Worm (Caenorhabditis elegans) whole organism, young adult: Measurements from ENCODE around the gene kxd-1.

Source experiments
- B0035.1 ChIP-seq: sonication (generic microtip); optimal IDR thresholded peaks from 2 replicates; lab custom pipeline; 2016; ENCODE audit warnings: missing genetic modification characterization, mild to moderate bottlenecking, missing compliant biosample characterization, missing genotype, missing genetic modification reagents
- F23B12.7 ChIP-seq: sonication (generic microtip); optimal IDR thresholded peaks from 2 replicates; lab custom pipeline; 2017; ENCODE audit warnings: missing genetic modification characterization, mild to moderate bottlenecking, missing compliant biosample characterization, antibody characterized with exemption, moderate library complexity; ENCODE audit not compliant: insufficient read depth
- F52B5.7 ChIP-seq: sonication (generic microtip); optimal IDR thresholded peaks from 2 replicates; lab custom pipeline; 2016; ENCODE audit warnings: mild to moderate bottlenecking, missing genetic modification characterization, missing compliant biosample characterization
- F55B11.4 ChIP-seq: sonication (generic microtip); optimal IDR thresholded peaks from 2 replicates; lab custom pipeline; 2016; ENCODE audit warnings: missing compliant biosample characterization, missing genetic modification characterization, borderline replicate concordance; ENCODE audit not compliant: insufficient read depth
- F57A8.1 ChIP-seq: fragments of 200-800 bp; sonication (Bioruptor generic); optimal IDR thresholded peaks from 2 replicates; lab custom pipeline; 2018; ENCODE audit warnings: mild to moderate bottlenecking, missing genetic modification characterization, moderate library complexity, missing compliant biosample characterization
- Y67H2A.10 ChIP-seq: fragments of 200-800 bp; sonication (Bioruptor generic); conservative IDR thresholded peaks from 2 replicates; pipeline ENCODE4 v1.3.6; 2022; ENCODE audit warnings: missing genetic modification reagents, missing genetic modification characterization, missing compliant biosample characterization
- aptf-2 ChIP-seq: fragments of 200-800 bp; sonication (Bioruptor generic); conservative IDR thresholded peaks from 2 replicates; pipeline ENCODE4 v1.3.6; 2022; ENCODE audit warnings: missing genetic modification reagents, missing genetic modification characterization, missing compliant biosample characterization
- attf-5 ChIP-seq: fragments of 200-800 bp; sonication (Bioruptor generic); optimal IDR thresholded peaks from 2 replicates; lab custom pipeline; 2018; ENCODE audit warnings: mild to moderate bottlenecking, missing genetic modification characterization, missing compliant biosample characterization
- bed-2 ChIP-seq: fragments of 200-800 bp; sonication (Bioruptor generic); IDR thresholded peaks from 2 replicates; pipeline ENCODE4 v1.3.6; 2022; ENCODE audit warnings: missing genetic modification reagents, missing genetic modification characterization, missing compliant biosample characterization
- cebp-1 ChIP-seq, 2 experiments: fragments of 200-800 bp in 1 of 2; sonication (Bioruptor generic) in 1 of 2; sonication (generic microtip) in 1 of 2; IDR thresholded peaks in 1 of 2; optimal IDR thresholded peaks in 1 of 2; 2 replicates each; pipeline versions ENCODE4 v1.3.6 to Lab custom; 2017 to 2022; ENCODE audit warnings: missing compliant biosample characterization in 2 of 2, missing genetic modification characterization in 2 of 2, mild to moderate bottlenecking in 1 of 2, missing genetic modification reagents in 1 of 2, moderate library complexity in 1 of 2
- ceh-27 ChIP-seq: fragments of 200-800 bp; sonication (Bioruptor generic); optimal IDR thresholded peaks from 2 replicates; lab custom pipeline; 2018; ENCODE audit warnings: mild to moderate bottlenecking, missing genetic modification characterization, moderate library complexity, missing compliant biosample characterization
- ceh-58 ChIP-seq: fragments of 200-800 bp; sonication (Bioruptor generic); IDR thresholded peaks from 2 replicates; pipeline ENCODE4 v1.3.6; 2022; ENCODE audit warnings: missing genetic modification characterization, missing compliant biosample characterization
- ceh-91 ChIP-seq: fragments of 200-800 bp; sonication (Bioruptor generic); IDR thresholded peaks from 2 replicates; pipeline ENCODE4 v1.3.6; 2022; ENCODE audit warnings: missing genetic modification reagents, missing genetic modification characterization, missing compliant biosample characterization
- chd-7 ChIP-seq: sonication (generic microtip); optimal IDR thresholded peaks from 2 replicates; lab custom pipeline; 2016; ENCODE audit warnings: mild to moderate bottlenecking, missing genetic modification characterization, moderate library complexity, missing compliant biosample characterization
- dox-1 ChIP-seq: fragments of 200-800 bp; sonication (Bioruptor generic); IDR thresholded peaks from 2 replicates; pipeline ENCODE4 v1.3.6; 2022; ENCODE audit warnings: missing genetic modification reagents, missing genetic modification characterization, missing compliant biosample characterization
- efl-1 ChIP-seq: fragments of 150-350 bp; optimal IDR thresholded peaks from 2 replicates; lab custom pipeline; 2014; ENCODE audit warnings: missing biosample characterization, missing genetic modification reagents, missing genetic modification characterization
- egl-44 ChIP-seq: fragments of 200-800 bp; sonication (Bioruptor generic); IDR thresholded peaks from 2 replicates; pipeline ENCODE4 v1.3.6; 2022; ENCODE audit warnings: missing genetic modification reagents, missing genetic modification characterization, missing compliant biosample characterization
- ekl-4 ChIP-seq: fragments of 200-800 bp; sonication (Bioruptor generic); IDR thresholded peaks from 2 replicates; pipeline ENCODE4 v1.3.6; 2022; ENCODE audit warnings: missing genetic modification reagents, missing genetic modification characterization, missing compliant biosample characterization
- ets-4 ChIP-seq: fragments of 200-800 bp; sonication (Bioruptor generic); optimal IDR thresholded peaks from 2 replicates; lab custom pipeline; 2018; ENCODE audit warnings: mild to moderate bottlenecking, missing genetic modification characterization, missing compliant biosample characterization
- hmg-20 ChIP-seq: fragments of 200-800 bp; sonication (Bioruptor generic); IDR thresholded peaks from 2 replicates; pipeline ENCODE4 v1.3.6; 2022; ENCODE audit warnings: missing genetic modification reagents, missing genetic modification characterization, missing compliant biosample characterization
- hsf-1 ChIP-seq: fragments of 200-800 bp; sonication (Bioruptor generic); IDR thresholded peaks from 2 replicates; pipeline ENCODE4 v1.3.6; 2022; ENCODE audit warnings: missing genetic modification reagents, missing genetic modification characterization, missing compliant biosample characterization
- lag-1 ChIP-seq: fragments of 200-800 bp; sonication (Bioruptor generic); IDR thresholded peaks from 2 replicates; pipeline ENCODE4 v1.3.6; 2022; ENCODE audit warnings: missing genetic modification reagents, missing genetic modification characterization, missing compliant biosample characterization
- let-526 ChIP-seq: fragments of 200-800 bp; sonication (Bioruptor generic); IDR thresholded peaks from 2 replicates; pipeline ENCODE4 v1.3.6; 2022; ENCODE audit warnings: missing genetic modification reagents, missing genetic modification characterization, missing compliant biosample characterization
- lsl-1 ChIP-seq: fragments of 200-800 bp; sonication (Bioruptor generic); optimal IDR thresholded peaks from 2 replicates; lab custom pipeline; 2018; ENCODE audit warnings: mild to moderate bottlenecking, missing genetic modification characterization, moderate library complexity, missing compliant biosample characterization
- lsy-27 ChIP-seq: sonication (generic microtip); optimal IDR thresholded peaks from 2 replicates; lab custom pipeline; 2017; ENCODE audit warnings: missing genetic modification characterization, mild to moderate bottlenecking, missing compliant biosample characterization, antibody characterized with exemption, missing genotype, borderline replicate concordance; ENCODE audit not compliant: insufficient read depth
- madf-8 ChIP-seq: fragments of 200-800 bp; sonication (Bioruptor generic); conservative IDR thresholded peaks from 2 replicates; pipeline ENCODE4 v1.3.6; 2022; ENCODE audit warnings: missing genetic modification reagents, missing genetic modification characterization, missing compliant biosample characterization
- nfyb-1 ChIP-seq: fragments of 200-800 bp; sonication (Bioruptor generic); IDR thresholded peaks from 2 replicates; pipeline ENCODE4 v1.3.6; 2022; ENCODE audit warnings: missing genetic modification reagents, missing genetic modification characterization, missing compliant biosample characterization
- nhr-90 ChIP-seq: sonication (generic microtip); optimal IDR thresholded peaks from 2 replicates; lab custom pipeline; 2016; ENCODE audit warnings: missing genotype, mild to moderate bottlenecking, missing genetic modification characterization, missing compliant biosample characterization
- rcor-1 ChIP-seq: fragments of 200-800 bp; sonication (Bioruptor generic); IDR thresholded peaks from 2 replicates; pipeline ENCODE4 v1.3.6; 2022; ENCODE audit warnings: missing genetic modification reagents, missing genetic modification characterization, missing compliant biosample characterization
- snpc-3.4 ChIP-seq: sonication (generic microtip); optimal IDR thresholded peaks from 2 replicates; lab custom pipeline; 2017; ENCODE audit warnings: missing genetic modification characterization, mild to moderate bottlenecking, missing compliant biosample characterization, antibody characterized with exemption, moderate library complexity, missing genotype, missing genetic modification reagents
- unc-130 ChIP-seq: sonication (generic microtip); optimal IDR thresholded peaks from 2 replicates; lab custom pipeline; 2016; ENCODE audit warnings: missing genetic modification reagents, missing genetic modification characterization, missing compliant biosample characterization
- zfh-2 ChIP-seq: fragments of 200-800 bp; sonication (Bioruptor generic); conservative IDR thresholded peaks from 2 replicates; pipeline ENCODE4 v1.3.6; 2022; ENCODE audit warnings: missing genetic modification reagents, missing genetic modification characterization, missing compliant biosample characterization
- ztf-18 ChIP-seq: sonication (generic microtip); optimal IDR thresholded peaks from 2 replicates; lab custom pipeline; 2016; ENCODE audit warnings: missing genotype, mild to moderate bottlenecking, missing genetic modification characterization, missing compliant biosample characterization
- ztf-28 ChIP-seq: fragments of 200-800 bp; sonication (Bioruptor generic); IDR thresholded peaks from 2 replicates; pipeline ENCODE4 v1.3.6; 2022; ENCODE audit warnings: missing genetic modification reagents, missing genetic modification characterization, missing compliant biosample characterization

kxd-1 gene

DNA sequence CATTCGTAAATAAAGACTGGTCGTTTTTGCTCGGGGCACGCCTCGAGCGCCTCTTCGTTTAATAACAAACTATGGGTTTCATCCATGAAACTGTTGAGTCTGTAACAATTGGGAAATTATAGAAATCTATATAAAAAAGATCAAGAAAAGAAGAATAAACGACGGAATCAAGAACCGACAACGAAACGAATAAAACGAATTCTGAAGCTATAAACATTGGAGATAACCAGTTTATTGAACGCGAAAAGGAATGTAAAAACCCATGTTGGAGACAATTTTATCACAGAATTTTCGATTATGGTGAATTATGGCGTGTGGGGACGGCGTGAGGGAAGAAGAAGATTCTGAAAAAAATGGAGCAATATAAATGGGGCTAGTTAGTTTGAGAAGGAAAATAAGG, 6.5 kb upstream of the kxd-1 start, which contains the start of gene soap-1:
soap-1 (minus strand) TSS at position 101 of the 400 bp plus-strand sequence.
- TF ChIP-seq let-526 (GFP tag; lab: Robert Waterston, UW) (no peak), chd-7 (tag; lab: Kevin White, UChicago) (no peak), F52B5.7 (tag; lab: Kevin White, UChicago) (no peak), nfyb-1 (no peak), ceh-91 (GFP tag; lab: Robert Waterston, UW) (no peak), snpc-3.4 (tag; lab: Kevin White, UChicago) (no peak)
- TF ChIP-seq, all 124 proteins: peak for 0

DNA sequence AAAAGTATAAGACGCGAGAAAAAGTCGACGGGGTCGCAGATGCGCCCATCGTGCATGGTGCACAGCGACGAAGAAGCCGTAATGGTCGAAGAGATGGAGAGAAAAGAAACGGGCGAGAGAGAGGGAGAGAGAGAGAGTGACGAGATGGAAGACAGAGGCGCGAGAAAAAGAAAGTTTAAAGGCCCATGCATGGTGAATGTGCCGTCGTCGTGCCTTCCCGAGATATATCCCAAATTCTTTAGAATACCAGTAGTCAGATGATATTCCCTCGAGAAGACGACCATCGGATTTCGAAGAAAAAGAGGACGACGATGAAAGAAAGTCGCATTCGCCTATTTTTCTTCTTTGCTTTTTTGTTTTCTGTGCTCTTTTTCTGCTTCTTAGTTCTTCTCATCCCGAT, 5.3 kb upstream of the kxd-1 start:
- TF ChIP-seq zfh-2 (GFP tag; lab: Robert Waterston, UW), result peak; percentile 71
- no peak for TF ChIP-seq ztf-18
- TF ChIP-seq aptf-2 (GFP tag; lab: Robert Waterston, UW), result no peak
- TF ChIP-seq cebp-1 (GFP tag; IDR thresholded peaks at IDR 0.05; lab: Robert Waterston, UW), result no peak
- TF ChIP-seq cebp-1 (tag; optimal IDR thresholded peaks at IDR 0.05; lab: Kevin White, UChicago), result peak; percentile 16
- peak; percentile 8; the same call in 1 of the 2 replicates for TF ChIP-seq dox-1 (GFP tag; lab: Robert Waterston, UW)
- TF ChIP-seq hsf-1 (GFP tag; lab: Robert Waterston, UW), result 0 out of 2 replicates have a peak, but pooled peaks have one; percentile 22
- TF ChIP-seq lag-1 (GFP tag; lab: Robert Waterston, UW), result no peak
- no peak for TF ChIP-seq efl-1 (GFP tag; lab: Kevin White, UChicago)
- TF ChIP-seq bed-2 (GFP tag; lab: Robert Waterston, UW), result no peak
- TF ChIP-seq, all 124 proteins: peak for 4

DNA sequence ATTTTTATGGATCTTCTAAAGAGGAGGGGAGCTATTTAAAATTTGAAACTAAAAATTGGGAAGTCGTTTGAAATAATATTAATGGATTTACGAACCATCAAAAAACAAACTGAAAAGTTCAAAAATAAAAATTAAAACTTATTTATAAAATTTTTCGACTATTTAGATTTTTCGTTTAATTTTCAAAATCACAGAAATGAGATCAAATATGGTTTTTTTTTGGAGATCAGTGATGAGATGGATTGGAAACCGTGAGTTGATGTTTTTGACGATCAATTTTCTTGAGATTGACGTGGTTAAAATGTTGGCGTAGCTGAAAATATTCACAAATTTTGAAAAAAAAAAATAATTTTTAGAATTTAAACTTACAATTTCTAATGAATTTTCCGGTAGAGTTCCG, 2.3 kb upstream of the kxd-1 start, which contains the start of gene C13F10.5:
C13F10.5 (minus strand) TSS at position 101 of the 400 bp plus-strand sequence.
- TF ChIP-seq F52B5.7 (tag; lab: Kevin White, UChicago) (no peak), egl-44 (GFP tag; lab: Robert Waterston, UW) (no peak), Y67H2A.10 (GFP tag; lab: Robert Waterston, UW) (no peak), lsy-27 (tag; lab: Kevin White, UChicago) (no peak), unc-130 (GFP tag; lab: Kevin White, UChicago) (no peak), ets-4 (GFP tag; lab: Kevin White, UChicago) (no peak)

DNA sequence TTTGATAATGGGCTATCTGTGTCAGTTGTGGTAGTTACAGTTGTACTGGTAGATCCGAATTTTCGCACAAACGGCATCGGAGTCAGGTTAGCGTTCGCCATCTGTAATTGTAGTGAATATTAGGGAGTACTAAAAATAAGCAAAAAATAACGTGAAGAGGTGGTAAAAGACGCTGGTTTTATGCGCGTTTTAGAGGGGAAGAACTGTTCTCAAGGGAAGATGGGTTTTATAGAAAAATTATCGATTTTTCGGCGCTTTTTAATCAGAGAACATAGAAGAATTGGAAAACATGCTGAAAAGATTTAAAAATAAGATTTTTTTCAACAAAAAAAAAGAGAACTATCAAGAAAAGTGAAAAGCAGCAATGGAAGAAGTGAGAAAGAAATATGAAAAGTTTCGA, 1.9 kb downstream of the kxd-1 start, which contains the start of gene C13F10.7:
C13F10.7 (minus strand) TSS at position 101 of the 400 bp plus-strand sequence.
- TF ChIP-seq ceh-27 (GFP tag; lab: Kevin White, UChicago), result no peak
- no peak for TF ChIP-seq F55B11.4 (tag; lab: Kevin White, UChicago)
- TF ChIP-seq F57A8.1 (GFP tag; lab: Kevin White, UChicago), result no peak
- no peak for TF ChIP-seq rcor-1
- no peak for TF ChIP-seq nhr-90 (tag; lab: Kevin White, UChicago)
- TF ChIP-seq zfh-2 (GFP tag; lab: Robert Waterston, UW), result no peak
- TF ChIP-seq, all 124 proteins: peak for 0

DNA sequence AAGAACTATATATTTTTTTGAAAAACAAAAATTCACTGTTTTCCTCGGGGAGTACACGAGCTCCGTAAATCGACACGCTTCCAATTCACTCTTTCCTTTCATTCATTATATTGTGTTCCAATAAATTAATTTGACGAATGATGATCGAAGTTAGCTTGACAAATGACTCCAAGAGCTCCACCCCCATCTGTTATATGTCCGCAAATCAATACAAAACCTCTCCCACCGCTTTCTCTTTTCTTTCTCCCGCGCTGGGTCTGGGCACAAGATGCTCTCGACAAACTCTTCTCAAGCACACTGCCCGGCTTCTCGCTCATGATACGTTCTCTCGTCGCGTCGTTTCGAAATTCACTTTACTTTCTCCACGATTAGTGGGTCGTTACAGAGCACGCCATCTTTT, 2.7 kb downstream of the kxd-1 start, which contains the start of gene C13F10.1:
C13F10.1 (plus strand) TSS at position 138 of the 400 bp plus-strand sequence.
- TF ChIP-seq lsl-1 (GFP tag; lab: Kevin White, UChicago) (no peak), B0035.1 (tag; lab: Kevin White, UChicago) (no peak), ztf-28 (GFP tag; lab: Robert Waterston, UW) (no peak), cebp-1 (GFP tag; IDR thresholded peaks at IDR 0.05; lab: Robert Waterston, UW) (no peak), cebp-1 (tag; optimal IDR thresholded peaks at IDR 0.05; lab: Kevin White, UChicago) (peak; percentile 39), madf-8 (no peak), ekl-4 (no peak), rcor-1 (0 out of 2 replicates have a peak, but pooled peaks have one; percentile 17), attf-5 (GFP tag; lab: Kevin White, UChicago) (no peak), zfh-2 (GFP tag; lab: Robert Waterston, UW) (0 out of 2 replicates have a peak, but pooled peaks have one; percentile 15), hmg-20 (GFP tag; lab: Robert Waterston, UW) (no peak), ceh-58 (GFP tag; lab: Robert Waterston, UW) (no peak), F23B12.7 (tag; lab: Kevin White, UChicago) (no peak)
